Fruit fly (Drosophila melanogaster): ENCODE results near the gene Alms1b.

Alms1b gene

DNA sequence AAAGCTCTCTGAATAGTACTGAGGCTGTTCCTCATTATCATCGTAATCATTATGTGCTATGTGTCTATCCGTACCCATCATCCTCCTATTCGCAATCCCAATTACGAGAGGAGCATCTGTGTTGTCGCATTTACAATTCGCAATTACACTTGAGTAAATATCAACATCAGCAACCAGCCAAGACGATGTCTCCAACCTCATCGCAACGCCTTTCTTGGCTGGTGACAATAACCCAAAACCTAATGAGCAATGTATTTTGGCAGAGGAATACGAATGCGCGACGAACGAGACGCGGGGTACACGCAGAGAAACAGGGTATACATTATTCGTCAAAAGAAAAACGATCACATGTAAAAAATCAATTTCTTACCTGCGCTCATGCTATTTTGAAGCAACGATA lies 20.3 kb downstream of the Alms1b start (continued):
- no peak for TF ChIP-seq CG18011 (GFP tag; optimal IDR thresholded peaks at IDR 0.05)
- no peak for TF ChIP-seq CG11723 (GFP tag; optimal IDR thresholded peaks at IDR 0.05)
- TF ChIP-seq CG34376 (GFP tag; optimal IDR thresholded peaks at IDR 0.05), result no peak
- no peak for TF ChIP-seq kah (GFP tag; optimal IDR thresholded peaks at IDR 0.05)
- no peak for TF ChIP-seq CG17568 (GFP tag; optimal IDR thresholded peaks at IDR 0.05)
- TF ChIP-seq en (GFP tag; optimal IDR thresholded peaks at IDR 0.05), result no peak
- TF ChIP-seq CG12391 (tag; optimal IDR thresholded peaks at IDR 0.05), result no peak
- peak; percentile 40 for TF ChIP-seq Camta (GFP tag; optimal IDR thresholded peaks at IDR 0.05)
- TF ChIP-seq CG6272 (GFP tag; IDR thresholded peaks at IDR 0.05), result no peak
- no peak for TF ChIP-seq CG10979 (tag; optimal IDR thresholded peaks at IDR 0.05)
- no peak for TF ChIP-seq CG8089 (GFP tag; optimal IDR thresholded peaks at IDR 0.05)
- TF ChIP-seq D19B (GFP tag; optimal IDR thresholded peaks at IDR 0.05), result no peak
- TF ChIP-seq hth (optimal IDR thresholded peaks at IDR 0.05), result no peak
- no peak for TF ChIP-seq CG11398 (GFP tag; optimal IDR thresholded peaks at IDR 0.05)
- TF ChIP-seq Poxn (GFP tag; IDR thresholded peaks at IDR 0.05), result no peak
- no peak for TF ChIP-seq MTF-1 (GFP tag; optimal IDR thresholded peaks at IDR 0.05; ENCODE audit: borderline replicate concordance)
- no peak for TF ChIP-seq Nf-YB (GFP tag; optimal IDR thresholded peaks at IDR 0.05)
- 0 out of 2 replicates have a peak, but pooled peaks have one; percentile 36 for TF ChIP-seq rib (GFP tag; IDR thresholded peaks at IDR 0.05)
- no peak for TF ChIP-seq CG14441 (GFP tag; IDR thresholded peaks at IDR 0.05)
- no peak for TF ChIP-seq fd64A (GFP tag; optimal IDR thresholded peaks at IDR 0.05)
- TF ChIP-seq tup (GFP tag; optimal IDR thresholded peaks at IDR 0.05), result no peak
- no peak for TF ChIP-seq CG8478 (optimal IDR thresholded peaks at IDR 0.05)
- no peak for TF ChIP-seq peb (GFP tag; IDR thresholded peaks at IDR 0.05)
- peak; percentile 21 for TF ChIP-seq CG7928 (GFP tag; optimal IDR thresholded peaks at IDR 0.05)
- no peak for TF ChIP-seq sd (tag; optimal IDR thresholded peaks at IDR 0.05)
- no peak for TF ChIP-seq vnd (GFP tag; IDR thresholded peaks at IDR 0.05; ENCODE audit: partially characterized antibody)
- TF ChIP-seq MBD-R2 (GFP tag; IDR thresholded peaks at IDR 0.05), result no peak
- TF ChIP-seq CG7987 (GFP tag; optimal IDR thresholded peaks at IDR 0.05), result no peak
- TF ChIP-seq luna (GFP tag; optimal IDR thresholded peaks at IDR 0.05), result peak; percentile 3
- TF ChIP-seq odd (GFP tag; optimal IDR thresholded peaks at IDR 0.05), result no peak
- TF ChIP-seq ttk (GFP tag; IDR thresholded peaks at IDR 0.05), result no peak
- TF ChIP-seq CrebB (tag; optimal IDR thresholded peaks at IDR 0.05), result no peak
- TF ChIP-seq Tbp (GFP tag; optimal IDR thresholded peaks at IDR 0.05), result no peak
- TF ChIP-seq dan (GFP tag; IDR thresholded peaks at IDR 0.05), result no peak
- TF ChIP-seq ci (GFP tag; IDR thresholded peaks at IDR 0.05), result no peak
- no peak for TF ChIP-seq gt (GFP tag; IDR thresholded peaks at IDR 0.05)
- no peak for TF ChIP-seq Usf (GFP tag; optimal IDR thresholded peaks at IDR 0.05)
- no peak for TF ChIP-seq CG18262 (tag; optimal IDR thresholded peaks at IDR 0.05)
- no peak for TF ChIP-seq nau (GFP tag; optimal IDR thresholded peaks at IDR 0.05)
- TF ChIP-seq CG7745 (tag; optimal IDR thresholded peaks at IDR 0.05), result no peak
- no peak for TF ChIP-seq CG43689 (GFP tag; IDR thresholded peaks at IDR 0.05)
- no peak for TF ChIP-seq CG14014 (GFP tag; IDR thresholded peaks at IDR 0.05)
- no peak for TF ChIP-seq pzg (GFP tag; optimal IDR thresholded peaks at IDR 0.05)
- no peak for TF ChIP-seq Bgb (GFP tag; IDR thresholded peaks at IDR 0.05; ENCODE audit: partially characterized antibody)
- TF ChIP-seq CG9727 (GFP tag; optimal IDR thresholded peaks at IDR 0.05), result peak; percentile 2
- no peak for TF ChIP-seq pb (GFP tag; optimal IDR thresholded peaks at IDR 0.05)
- TF ChIP-seq chinmo (GFP tag; IDR thresholded peaks at IDR 0.05; ENCODE audit: partially characterized antibody), result no peak
- TF ChIP-seq insv (GFP tag; optimal IDR thresholded peaks at IDR 0.05), result no peak
- no peak for TF ChIP-seq CG12236 (GFP tag; optimal IDR thresholded peaks at IDR 0.05)
- no peak for TF ChIP-seq CG9437 (GFP tag; optimal IDR thresholded peaks at IDR 0.05)
- no peak for TF ChIP-seq CG15073 (GFP tag; optimal IDR thresholded peaks at IDR 0.05)
- TF ChIP-seq ftz-f1 (GFP tag; optimal IDR thresholded peaks at IDR 0.05), result no peak
